Worm (Caenorhabditis elegans): ENCODE results near the gene F37C4.4.

Gene F37C4.4

DNA sequence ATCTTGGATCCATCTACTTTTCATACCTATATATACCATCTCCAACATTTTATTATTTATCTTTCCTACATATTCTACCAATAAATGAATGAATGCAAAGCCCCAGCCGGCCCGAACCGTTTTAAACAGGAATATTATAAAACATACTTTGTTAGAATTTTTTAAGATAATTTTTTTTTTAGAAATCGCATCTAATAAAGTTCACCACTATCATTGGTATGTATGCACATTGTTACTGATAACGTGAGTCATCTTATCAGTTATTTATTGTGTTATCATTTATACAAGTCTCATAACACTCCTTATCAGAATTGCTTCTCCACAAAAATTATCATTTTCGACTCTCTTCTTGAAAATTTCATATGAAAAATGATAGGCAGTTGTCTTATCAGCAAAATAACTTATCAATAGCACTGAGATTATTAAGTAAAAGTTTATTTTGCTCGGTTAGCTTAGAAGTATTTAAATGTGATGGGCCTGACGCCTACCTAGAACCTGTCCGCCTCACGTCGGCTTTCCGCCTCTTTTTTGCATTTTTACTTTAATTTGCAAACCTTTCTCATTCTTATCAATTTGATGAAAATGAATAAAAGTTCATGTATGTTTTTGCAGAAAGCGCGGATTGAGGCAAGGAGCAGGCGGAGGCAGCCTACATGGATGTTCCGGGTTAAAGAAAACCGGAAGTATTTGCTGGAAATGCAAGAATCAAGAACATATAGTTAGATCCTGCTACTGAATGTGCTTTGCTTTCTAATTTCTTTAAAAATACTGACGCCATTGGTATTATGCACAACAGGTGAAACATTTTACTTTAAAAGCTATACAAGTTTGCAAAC, 32.8 kb downstream of the F37C4.4 start, which contains the start of gene srz-62:
Gene srz-62, plus strand, starts transcription at position 786 of the 836 bp plus-strand sequence.
- TF ChIP-seq ekl-4 (GFP tag; IDR thresholded peaks at IDR 0.05) (no peak), tbp1 (GFP tag; optimal IDR thresholded peaks at IDR 0.05) (peak; percentile 17), F57C9.4 (tag; optimal IDR thresholded peaks at IDR 0.05) (no peak), let-607 (tag; optimal IDR thresholded peaks at IDR 0.05) (peak in 1 of 2 experiments; percentile 48), ztf-22 (GFP tag; optimal IDR thresholded peaks at IDR 0.05) (peak; percentile 82), ets-4 (GFP tag; optimal IDR thresholded peaks at IDR 0.05) (peak; percentile 89), egl-44 (GFP tag; IDR thresholded peaks at IDR 0.05) (no peak), unc-62 (GFP tag; optimal IDR thresholded peaks at IDR 0.05) (peak; percentile 88), tlf-1 (GFP tag; optimal IDR thresholded peaks at IDR 0.05) (peak; percentile 50), atf-7 (tag; optimal IDR thresholded peaks at IDR 0.05) (peak; percentile 82), nhr-80 (tag; optimal IDR thresholded peaks at IDR 0.05) (peak; percentile 95), Y56A3A.18 (GFP tag; IDR thresholded peaks at IDR 0.05) (peak; percentile 44; the same call in 1 of the 2 replicates)

DNA sequence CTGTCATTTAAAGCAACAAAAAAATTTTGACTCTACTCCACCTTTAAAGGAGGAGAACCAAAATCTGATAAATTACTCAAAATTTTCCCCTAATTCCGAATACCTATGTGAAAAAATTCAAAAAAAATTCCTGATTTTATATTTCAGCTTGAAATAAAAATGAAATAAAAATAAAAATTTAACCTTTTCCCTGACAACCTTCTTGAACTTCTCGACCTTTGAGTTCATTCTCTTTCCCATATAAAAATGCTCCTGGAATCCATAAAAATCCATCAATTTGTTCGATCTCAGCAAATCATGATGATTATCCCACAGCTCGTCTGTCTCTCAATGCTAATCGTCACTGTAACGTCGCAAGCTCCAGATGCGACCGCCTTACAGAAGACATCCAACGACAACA, 35.8 kb downstream of the F37C4.4 start, which contains the start of gene F56D6.6:
Gene F56D6.6, plus strand, starts transcription at position 301 of the 400 bp plus-strand sequence.
- TF ChIP-seq mes-4 (tag; optimal IDR thresholded peaks at IDR 0.05) (no peak), B0336.3 (GFP tag; IDR thresholded peaks at IDR 0.05) (no peak), fkh-3 (tag; optimal IDR thresholded peaks at IDR 0.05) (no peak)

DNA sequence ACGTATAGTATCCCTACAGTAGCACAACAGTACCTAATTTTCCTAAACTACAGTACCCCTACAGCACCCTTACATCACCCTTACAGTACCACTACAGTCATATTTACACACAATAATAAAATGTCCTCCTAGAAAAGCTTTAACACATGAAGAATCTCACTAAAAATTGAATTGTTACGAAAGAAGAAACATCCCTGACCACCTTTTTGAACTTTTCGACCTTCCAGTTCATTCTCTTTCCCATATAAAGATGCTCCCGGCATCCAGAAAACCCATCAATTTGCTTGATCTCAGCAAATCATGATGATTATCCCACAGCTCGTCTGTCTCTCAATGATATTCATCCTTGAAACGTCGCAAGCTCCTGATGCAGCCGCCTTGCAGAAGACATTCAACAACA, 37.5 kb downstream of the F37C4.4 start, which contains the start of gene F56D6.21:
Gene F56D6.21, plus strand, starts transcription at position 301 of the 400 bp plus-strand sequence.
- no peak for TF ChIP-seq bed-1 (GFP tag; IDR thresholded peaks at IDR 0.05)
- no peak for TF ChIP-seq hlh-12 (tag; optimal IDR thresholded peaks at IDR 0.05)
- no peak for TF ChIP-seq dox-1 (GFP tag; IDR thresholded peaks at IDR 0.05)

DNA sequence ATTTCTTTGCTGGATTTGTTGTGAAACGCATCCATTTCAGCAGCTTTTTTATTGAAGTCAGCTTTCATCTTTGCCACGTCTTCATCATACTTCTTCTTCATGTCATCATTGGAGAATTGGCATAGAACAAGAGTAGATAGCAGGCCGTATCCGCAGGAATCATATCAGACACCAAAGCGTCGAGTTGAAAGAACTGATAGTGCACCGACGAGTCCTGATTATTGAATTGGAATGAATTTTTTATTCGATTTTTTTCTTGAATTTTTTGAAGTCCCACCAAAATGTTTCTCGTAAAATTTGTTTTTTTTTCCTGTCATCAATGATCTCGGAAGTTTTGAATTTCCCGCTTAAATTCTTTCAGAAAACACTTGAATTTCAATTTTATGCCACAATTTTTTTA, 39.3 kb downstream of the F37C4.4 start, which contains the start of gene F56D6.11:
Gene F56D6.11, minus strand, starts transcription at position 101 of the 400 bp plus-strand sequence.
- TF ChIP-seq T07F8.4 (tag; optimal IDR thresholded peaks at IDR 0.05): no peak
- TF ChIP-seq F49E8.2 (tag; optimal IDR thresholded peaks at IDR 0.05; ENCODE audit: insufficient read depth): no peak
- TF ChIP-seq rcor-1 (GFP tag; IDR thresholded peaks at IDR 0.05): no peak

DNA sequence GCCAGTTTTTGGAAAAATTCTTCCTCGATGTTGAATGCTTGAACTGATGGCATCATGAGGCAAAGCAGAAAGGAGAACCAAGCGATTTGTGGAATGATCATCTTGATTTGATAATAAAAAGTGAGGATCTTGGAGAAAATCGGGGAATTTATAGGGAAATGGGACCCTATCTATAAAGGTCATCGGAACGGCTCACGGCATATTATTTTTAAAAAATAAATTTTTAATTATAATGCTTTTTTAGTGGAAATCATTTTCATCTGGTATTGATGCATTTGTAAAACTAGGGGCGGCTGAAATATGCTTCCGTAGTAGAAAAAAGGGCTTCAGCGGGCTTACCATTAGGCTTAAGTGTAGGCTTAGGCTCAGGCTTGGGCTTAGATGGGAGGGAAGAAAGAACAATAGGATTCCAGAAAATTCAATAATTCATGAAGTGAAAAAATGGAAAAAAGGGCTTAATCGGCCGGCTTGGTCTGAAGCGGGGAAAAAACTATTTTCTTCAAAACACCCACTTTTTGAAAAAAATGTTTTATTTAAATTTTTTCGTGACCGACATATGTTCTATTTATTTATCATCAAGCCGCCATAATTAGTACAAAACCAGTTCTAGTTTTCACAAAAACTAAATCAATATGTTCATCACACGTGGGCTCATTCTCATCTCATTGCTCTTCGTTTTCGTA, 40.5 kb downstream of the F37C4.4 start, which contains the start of the genes F56D6.22 and F56D6.12:
Gene F56D6.22, minus strand, starts transcription at position 101 of the 683 bp plus-strand sequence.
Gene F56D6.12, plus strand, starts transcription at position 633 of the 683 bp plus-strand sequence.
- TF ChIP-seq ztf-25 (GFP tag; IDR thresholded peaks at IDR 0.05) (no peak), ztf-3 (GFP tag; optimal IDR thresholded peaks at IDR 0.05) (no peak)

DNA sequence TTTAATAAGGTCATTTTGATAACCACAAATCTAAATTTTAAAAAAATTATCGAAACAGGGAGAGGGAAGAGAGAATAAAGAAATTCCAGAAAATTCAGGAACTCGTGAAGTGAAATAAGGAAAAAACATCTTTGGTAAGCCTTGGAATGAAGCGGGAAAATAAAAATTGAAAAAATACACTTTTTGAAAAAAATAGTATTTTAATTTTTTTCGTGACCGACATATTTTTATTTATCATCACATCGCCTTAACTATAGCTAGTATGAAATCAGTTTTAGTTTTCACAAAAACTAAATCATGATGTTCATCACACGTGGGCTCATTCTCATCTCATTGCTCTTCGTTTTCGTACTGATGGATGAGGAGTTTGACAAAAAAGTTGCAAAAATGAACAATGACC, 42.0 kb downstream of the F37C4.4 start, which contains the start of gene F56D6.13:
Gene F56D6.13, plus strand, starts transcription at position 301 of the 400 bp plus-strand sequence.
- TF ChIP-seq ceh-79 (tag; optimal IDR thresholded peaks at IDR 0.05): no peak
- TF ChIP-seq ztf-25 (GFP tag; IDR thresholded peaks at IDR 0.05): no peak
- TF ChIP-seq sea-2 (GFP tag; IDR thresholded peaks at IDR 0.05): no peak
- no peak for TF ChIP-seq nfya-2 (GFP tag; IDR thresholded peaks at IDR 0.05)
- TF ChIP-seq F52B5.7 (tag; optimal IDR thresholded peaks at IDR 0.05): no peak
- TF ChIP-seq cebp-2 (GFP tag; IDR thresholded peaks at IDR 0.05): no peak
- TF ChIP-seq sdz-38 (tag; optimal IDR thresholded peaks at IDR 0.05): no peak
- no peak for TF ChIP-seq F22D6.2 (tag; optimal IDR thresholded peaks at IDR 0.05)
- no peak for TF ChIP-seq F10E7.11 (tag; optimal IDR thresholded peaks at IDR 0.05)
- TF ChIP-seq chd-7 (tag; optimal IDR thresholded peaks at IDR 0.05): no peak
- TF ChIP-seq bed-2 (GFP tag; IDR thresholded peaks at IDR 0.05): no peak
- TF ChIP-seq madf-10 (tag; optimal IDR thresholded peaks at IDR 0.05): no peak
- no peak for TF ChIP-seq nfya-1 (tag; optimal IDR thresholded peaks at IDR 0.05; ENCODE audit: borderline replicate concordance, insufficient read depth)
- TF ChIP-seq let-526 (GFP tag; IDR thresholded peaks at IDR 0.05): no peak
- no peak for TF ChIP-seq Y79H2A.3 (GFP tag; conservative IDR thresholded peaks at IDR 0.05)

All from whole organism, young adult.